Fruit fly (Drosophila melanogaster) S2 (cell line): Measurements from ENCODE around the gene dib.

Experiments
- CG8478 ChIP-seq: fragments of >200 bp; optimal IDR thresholded peaks from 2 replicates; lab custom pipeline; 2018
- CTCF ChIP-seq, 2 experiments: fragments of >200 bp; optimal IDR thresholded peaks; 2 replicates each; lab custom pipeline; 2018

dm6 chr3L:4072717-4073116 is 10.6 kb downstream of the dib start:
- no peak for TF ChIP-seq CG8478 (lab: Kevin White, UChicago)
- peak; percentile 74 to 76 for TF ChIP-seq CTCF (optimal IDR thresholded peaks at IDR 0.05; lab: Kevin White, UChicago)
